Worm (Caenorhabditis elegans) whole organism, L1 larva: ENCODE measurements around the gene R12B2.13.

Experiments
- C16A3.4 ChIP-seq: fragments of 150-350 bp; optimal IDR thresholded peaks from 2 replicates; lab custom pipeline; 2014; ENCODE audit warnings: missing biosample characterization, missing genetic modification characterization
- C34B4.2 ChIP-seq: sonication (generic microtip); optimal IDR thresholded peaks from 2 replicates; lab custom pipeline; 2017; ENCODE audit warnings: mild to moderate bottlenecking, missing genetic modification characterization, missing compliant biosample characterization
- F16B12.6 ChIP-seq: fragments of 150-350 bp; optimal IDR thresholded peaks from 2 replicates; lab custom pipeline; 2014; ENCODE audit warnings: missing biosample characterization, missing genetic modification characterization
- aha-1 ChIP-seq: fragments of 150-350 bp; optimal IDR thresholded peaks from 2 replicates; lab custom pipeline; 2014; ENCODE audit warnings: missing biosample characterization, missing genetic modification characterization
- alr-1 ChIP-seq: fragments of 200-800 bp; sonication (Bioruptor generic); optimal IDR thresholded peaks from 2 replicates; lab custom pipeline; 2018; ENCODE audit warnings: borderline replicate concordance, mild to moderate bottlenecking, missing genetic modification characterization, missing compliant biosample characterization
- aly-2 ChIP-seq: fragments of 150-350 bp; optimal IDR thresholded peaks from 2 replicates; lab custom pipeline; 2014; ENCODE audit warnings: missing biosample characterization, missing genetic modification characterization
- ceh-63 ChIP-seq: fragments of 200-800 bp; sonication (Bioruptor generic); optimal IDR thresholded peaks from 2 replicates; lab custom pipeline; 2018; ENCODE audit warnings: mild to moderate bottlenecking, missing genetic modification characterization, missing compliant biosample characterization
- ceh-82 ChIP-seq, 3 experiments: fragments of 150-350 bp in 1 of 3; sonication (generic microtip) in 2 of 3; optimal IDR thresholded peaks; 2 replicates each; lab custom pipeline; 2014 to 2017; ENCODE audit warnings: missing biosample characterization in 3 of 3, missing genetic modification characterization in 3 of 3
- ces-1 ChIP-seq: fragments of 150-350 bp; optimal IDR thresholded peaks from 2 replicates; lab custom pipeline; 2014; ENCODE audit warnings: missing biosample characterization, missing genetic modification reagents, missing genetic modification characterization
- dpl-1 ChIP-seq, 3 experiments: fragments of 150-350 bp in 2 of 3; sonication (generic microtip) in 1 of 3; optimal IDR thresholded peaks; 2 replicates each; lab custom pipeline; 2014 to 2017; ENCODE audit warnings: missing biosample characterization in 3 of 3, missing genetic modification characterization in 3 of 3, missing genetic modification reagents in 3 of 3
- dsc-1 ChIP-seq: sonication (generic microtip); optimal IDR thresholded peaks from 2 replicates; lab custom pipeline; 2016; ENCODE audit warnings: mild to moderate bottlenecking, missing genetic modification characterization, missing compliant biosample characterization
- efl-1 ChIP-seq, 4 experiments: fragments of 150-350 bp; optimal IDR thresholded peaks in 3 of 4; peaks in 1 of 4; 1 replicate in 1 of 4; 2 replicates in 3 of 4; lab custom pipeline; 2014; ENCODE audit warnings: missing biosample characterization in 2 of 4, missing genetic modification characterization in 2 of 4, missing genetic modification reagents in 2 of 4
- egl-13 ChIP-seq: sonication (generic microtip); optimal IDR thresholded peaks from 2 replicates; lab custom pipeline; 2016; ENCODE audit warnings: missing genotype, missing genetic modification reagents, missing genetic modification characterization, missing compliant biosample characterization
- elt-3 ChIP-seq, 6 experiments: fragments of 150-350 bp in 1 of 6; sonication (generic microtip); optimal IDR thresholded peaks; 2 replicates each; lab custom pipeline; 2017 to 2018; ENCODE audit warnings: missing biosample characterization in 6 of 6, missing genetic modification characterization in 6 of 6, inconsistent platforms in 1 of 6
- ets-5 ChIP-seq: fragments of 200-800 bp; sonication (Bioruptor generic); IDR thresholded peaks from 2 replicates; pipeline ENCODE4 v1.3.6; 2022; ENCODE audit warnings: missing genetic modification characterization, missing compliant biosample characterization
- fkh-10 ChIP-seq: sonication (generic microtip); optimal IDR thresholded peaks from 2 replicates; lab custom pipeline; 2017; ENCODE audit warnings: missing biosample characterization, missing genetic modification reagents, missing genetic modification characterization
- fkh-4 ChIP-seq: sonication (generic microtip); optimal IDR thresholded peaks from 2 replicates; lab custom pipeline; 2016; ENCODE audit warnings: missing compliant biosample characterization, missing genetic modification characterization, borderline replicate concordance
- grh-1 ChIP-seq: fragments of 200-800 bp; sonication (Bioruptor generic); IDR thresholded peaks from 2 replicates; pipeline ENCODE4 v1.3.6; 2022; ENCODE audit warnings: missing genetic modification reagents, missing genetic modification characterization, missing compliant biosample characterization
- hlh-17 ChIP-seq: fragments of 200-800 bp; sonication (Bioruptor generic); optimal IDR thresholded peaks from 2 replicates; lab custom pipeline; 2018; ENCODE audit warnings: missing genetic modification characterization, mild to moderate bottlenecking, missing compliant biosample characterization, moderate library complexity, borderline replicate concordance
- hlh-4 ChIP-seq: sonication (generic microtip); optimal IDR thresholded peaks from 2 replicates; lab custom pipeline; 2016; ENCODE audit warnings: mild to moderate bottlenecking, missing genetic modification characterization, missing compliant biosample characterization
- hpl-2 ChIP-seq: fragments of 150-350 bp; optimal IDR thresholded peaks from 2 replicates; lab custom pipeline; 2014; ENCODE audit warnings: missing biosample characterization, missing genetic modification reagents, missing genetic modification characterization
- isw-1 ChIP-seq: fragments of 200-800 bp; sonication (Bioruptor generic); IDR thresholded peaks from 2 replicates; pipeline ENCODE4 v1.3.6; 2022; ENCODE audit warnings: missing genetic modification characterization, missing compliant biosample characterization
- lin-13 ChIP-seq: fragments of 150-350 bp; optimal IDR thresholded peaks from 2 replicates; lab custom pipeline; 2014; ENCODE audit warnings: missing biosample characterization, missing genetic modification reagents, missing genetic modification characterization
- lin-14 ChIP-seq: fragments of 200-800 bp; sonication (Bioruptor generic); optimal IDR thresholded peaks from 2 replicates; lab custom pipeline; 2018; ENCODE audit warnings: mild to moderate bottlenecking, missing genetic modification characterization, moderate library complexity, missing compliant biosample characterization
- lin-15B ChIP-seq: fragments of 150-350 bp; sonication (generic microtip); optimal IDR thresholded peaks from 3 replicates; lab custom pipeline; 2014; ENCODE audit warnings: missing biosample characterization, missing genetic modification characterization
- lin-35 ChIP-seq, 2 experiments: fragments of 150-350 bp; optimal IDR thresholded peaks; 2 replicates each; lab custom pipeline; 2014; ENCODE audit warnings: missing biosample characterization in 2 of 2, missing genetic modification characterization in 2 of 2, missing genetic modification reagents in 2 of 2
- lin-39 ChIP-seq: fragments of 150-350 bp; optimal IDR thresholded peaks from 2 replicates; lab custom pipeline; 2014; ENCODE audit warnings: missing biosample characterization, missing genetic modification reagents, missing genetic modification characterization
- lsy-2 ChIP-seq, 2 experiments: fragments of 150-350 bp; optimal IDR thresholded peaks; 2 replicates each; lab custom pipeline; 2014; ENCODE audit warnings: missing biosample characterization in 2 of 2, missing genetic modification characterization in 2 of 2
- mdl-1 ChIP-seq, 2 experiments: fragments of 150-350 bp; optimal IDR thresholded peaks; 2 replicates each; lab custom pipeline; 2014 to 2017; ENCODE audit warnings: missing biosample characterization in 2 of 2, missing genetic modification characterization in 2 of 2, inconsistent platforms in 1 of 2
- mep-1 ChIP-seq: fragments of 150-350 bp; optimal IDR thresholded peaks from 2 replicates; lab custom pipeline; 2014; ENCODE audit warnings: missing biosample characterization, missing genetic modification characterization
- nhr-20 ChIP-seq: sonication (generic microtip); optimal IDR thresholded peaks from 2 replicates; lab custom pipeline; 2016; ENCODE audit warnings: mild to moderate bottlenecking, missing genetic modification characterization, missing compliant biosample characterization
- nhr-237 ChIP-seq: fragments of 150-350 bp; optimal IDR thresholded peaks from 2 replicates; lab custom pipeline; 2014; ENCODE audit warnings: missing biosample characterization, missing genetic modification characterization
- nhr-71 ChIP-seq: sonication (generic microtip); optimal IDR thresholded peaks from 2 replicates; lab custom pipeline; 2016; ENCODE audit warnings: mild to moderate bottlenecking, missing genetic modification characterization, moderate library complexity, missing compliant biosample characterization
- nhr-76 ChIP-seq: sonication (generic microtip); optimal IDR thresholded peaks from 2 replicates; lab custom pipeline; 2017; ENCODE audit warnings: missing biosample characterization, missing genetic modification characterization
- pag-3 ChIP-seq: sonication (generic microtip); optimal IDR thresholded peaks from 2 replicates; lab custom pipeline; 2017; ENCODE audit warnings: missing genetic modification characterization, mild to moderate bottlenecking, missing compliant biosample characterization, antibody characterized with exemption, borderline replicate concordance; ENCODE audit not compliant: insufficient read depth
- rnt-1 ChIP-seq: sonication (generic microtip); optimal IDR thresholded peaks from 2 replicates; lab custom pipeline; 2016; ENCODE audit warnings: mild to moderate bottlenecking, missing genetic modification characterization, moderate library complexity, missing compliant biosample characterization
- skn-1 ChIP-seq: fragments of 150-350 bp; optimal IDR thresholded peaks from 2 replicates; lab custom pipeline; 2014; ENCODE audit warnings: missing biosample characterization, missing genetic modification characterization
- snu-23 ChIP-seq: sonication (generic microtip); optimal IDR thresholded peaks from 2 replicates; lab custom pipeline; 2016; ENCODE audit warnings: missing genetic modification characterization, missing compliant biosample characterization
- sup-37 ChIP-seq: fragments of 200-800 bp; sonication (Bioruptor generic); optimal IDR thresholded peaks from 2 replicates; lab custom pipeline; 2018; ENCODE audit warnings: mild to moderate bottlenecking, missing genetic modification characterization, missing compliant biosample characterization
- swsn-7 ChIP-seq: sonication (generic microtip); optimal IDR thresholded peaks from 2 replicates; lab custom pipeline; 2016; ENCODE audit warnings: missing genetic modification characterization, missing compliant biosample characterization
- tbx-2 ChIP-seq: sonication (generic microtip); optimal IDR thresholded peaks from 2 replicates; lab custom pipeline; 2016; ENCODE audit warnings: missing genetic modification characterization, missing compliant biosample characterization
- unc-130 ChIP-seq: fragments of 150-350 bp; optimal IDR thresholded peaks from 2 replicates; lab custom pipeline; 2017; ENCODE audit warnings: missing biosample characterization, missing genetic modification characterization, inconsistent platforms
- unc-30 ChIP-seq: sonication (generic microtip); optimal IDR thresholded peaks from 2 replicates; lab custom pipeline; 2017; ENCODE audit warnings: missing biosample characterization, missing genetic modification characterization
- unc-86 ChIP-seq: sonication (generic microtip); optimal IDR thresholded peaks from 2 replicates; lab custom pipeline; 2016; ENCODE audit warnings: missing genetic modification characterization, missing compliant biosample characterization
- unc-98 ChIP-seq: fragments of 200-800 bp; sonication (Bioruptor generic); IDR thresholded peaks from 2 replicates; pipeline ENCODE4 v1.3.6; 2022; ENCODE audit warnings: missing genetic modification characterization, missing compliant biosample characterization
- vab-15 ChIP-seq: sonication (generic microtip); optimal IDR thresholded peaks from 2 replicates; lab custom pipeline; 2017; ENCODE audit warnings: missing genotype, mild to moderate bottlenecking, missing genetic modification characterization, missing compliant biosample characterization
- ztf-11 ChIP-seq, 2 experiments: sonication (generic microtip); optimal IDR thresholded peaks; 2 replicates each; lab custom pipeline; 2016 to 2017; ENCODE audit warnings: missing genetic modification characterization in 2 of 2, missing biosample characterization in 1 of 2, missing compliant biosample characterization in 1 of 2

The R12B2.13 gene

ce11 chrIII:5874263-5874662 lies 41.0 kb upstream of the R12B2.13 start (continued):
- TF ChIP-seq elt-3 (tag; optimal IDR thresholded peaks at IDR 0.05; lab: Kevin White, UChicago) (peak in 4 of 6 experiments; percentile 7 to 51 (median 35)), fkh-4 (tag; lab: Kevin White, UChicago) (no peak), ets-5 (no peak), mep-1 (tag; lab: Kevin White, UChicago) (no peak), efl-1 (optimal IDR thresholded peaks at IDR 0.05; lab: Kevin White, UChicago) (peak in 1 of 2 experiments; percentile 14), efl-1 (GFP tag; optimal IDR thresholded peaks at IDR 0.05 in 1 of 2; lab: Kevin White, UChicago) (peak in 1 of 2 experiments; percentile 60), unc-130 (tag; lab: Kevin White, UChicago) (no peak), hpl-2 (GFP tag; lab: Kevin White, UChicago) (no peak), lin-13 (GFP tag; lab: Kevin White, UChicago) (peak; percentile 46), vab-15 (tag; lab: Kevin White, UChicago) (no peak), dpl-1 (GFP tag; optimal IDR thresholded peaks at IDR 0.05; lab: Kevin White, UChicago) (peak in 1 of 3 experiments; percentile 31), grh-1 (GFP tag; lab: Robert Waterston, UW) (peak; percentile 22; the same call in 1 of the 2 replicates), isw-1 (GFP tag; lab: Robert Waterston, UW) (no peak), skn-1 (tag; lab: Kevin White, UChicago) (no peak), nhr-237 (tag; lab: Kevin White, UChicago) (no peak), fkh-10 (GFP tag; lab: Kevin White, UChicago) (no peak), pag-3 (tag; lab: Kevin White, UChicago) (no peak), nhr-76 (tag; lab: Kevin White, UChicago) (no peak), alr-1 (tag; lab: Kevin White, UChicago) (no peak), mdl-1 (tag; optimal IDR thresholded peaks at IDR 0.05; lab: Kevin White, UChicago) (no peak), nhr-20 (peak; percentile 77), swsn-7 (tag; lab: Kevin White, UChicago) (peak; percentile 11), C34B4.2 (tag; lab: Kevin White, UChicago) (no peak), tbx-2 (no peak), unc-30 (no peak), C16A3.4 (tag; lab: Kevin White, UChicago) (peak; percentile 18), sup-37 (GFP tag; lab: Kevin White, UChicago) (no peak), ces-1 (no peak), nhr-71 (tag; lab: Kevin White, UChicago) (peak; percentile 83), lin-15B (tag; lab: Kevin White, UChicago) (no peak), hlh-17 (GFP tag; lab: Kevin White, UChicago) (no peak)

ce11 chrIII:5872288-5872687 lies 39.0 kb upstream of the R12B2.13 start:
- peak; percentile 90 for TF ChIP-seq fkh-4 (tag; lab: Kevin White, UChicago)
- no peak for TF ChIP-seq unc-30
- peak; percentile 98 for TF ChIP-seq dsc-1 (tag; lab: Kevin White, UChicago)
- TF ChIP-seq nhr-71 (tag; lab: Kevin White, UChicago), result peak; percentile 23
- TF ChIP-seq lsy-2 (tag; optimal IDR thresholded peaks at IDR 0.05; lab: Kevin White, UChicago), result no peak
- TF ChIP-seq rnt-1 (tag; lab: Kevin White, UChicago), result peak; percentile 42
- TF ChIP-seq lin-14 (GFP tag; lab: Kevin White, UChicago), result peak; percentile 31

ce11 chrIII:5871760-5872159 lies 38.5 kb upstream of the R12B2.13 start, which contains the start of the genes F01F1.11 and F01F1.3:
F01F1.11 (minus strand) TSS chrIII:5871877.
F01F1.3 (plus strand) TSS chrIII:5871938.
- peak; percentile 50 for TF ChIP-seq hlh-4 (tag; lab: Kevin White, UChicago)
- TF ChIP-seq F16B12.6 (tag; lab: Kevin White, UChicago), result peak; percentile 48
- peak in 1 of 2 experiments; percentile 95 for TF ChIP-seq ztf-11 (tag; optimal IDR thresholded peaks at IDR 0.05; lab: Kevin White, UChicago)
- TF ChIP-seq vab-15 (tag; lab: Kevin White, UChicago), result no peak
- peak; percentile 19; the same call in 1 of the 2 replicates for TF ChIP-seq unc-98 (GFP tag; lab: Robert Waterston, UW)
- TF ChIP-seq ceh-82 (tag; optimal IDR thresholded peaks at IDR 0.05; lab: Kevin White, UChicago), result peak; percentile 69 to 82 (median 79)
- TF ChIP-seq fkh-10 (GFP tag; lab: Kevin White, UChicago), result no peak
- TF ChIP-seq lin-39 (tag; lab: Kevin White, UChicago), result peak; percentile 31
- peak; percentile 51 for TF ChIP-seq aly-2 (tag; lab: Kevin White, UChicago)
- peak; percentile 78 for TF ChIP-seq isw-1 (GFP tag; lab: Robert Waterston, UW)
- no peak for TF ChIP-seq aha-1 (tag; lab: Kevin White, UChicago)
- no peak for TF ChIP-seq ceh-63
- peak; percentile 97 to 98 for TF ChIP-seq lin-35 (GFP tag; optimal IDR thresholded peaks at IDR 0.05; lab: Kevin White, UChicago)
- TF ChIP-seq C34B4.2 (tag; lab: Kevin White, UChicago), result no peak
- peak; percentile 81 for TF ChIP-seq fkh-4 (tag; lab: Kevin White, UChicago)
- peak; percentile 90 for TF ChIP-seq snu-23 (GFP tag; lab: Kevin White, UChicago)
- peak; percentile 79 for TF ChIP-seq unc-86 (tag; lab: Kevin White, UChicago)
- TF ChIP-seq egl-13 (tag; lab: Kevin White, UChicago), result peak; percentile 90
- peak; percentile 84 to 88 for TF ChIP-seq lsy-2 (tag; optimal IDR thresholded peaks at IDR 0.05; lab: Kevin White, UChicago)
- TF ChIP-seq elt-3 (tag; optimal IDR thresholded peaks at IDR 0.05; lab: Kevin White, UChicago), result peak in 2 of 6 experiments; percentile 40 to 60
- no peak for TF ChIP-seq nhr-76 (tag; lab: Kevin White, UChicago)
